Worm (Caenorhabditis elegans) whole organism, L2 larva: Measurements from ENCODE around the gene C15F1.2.

Experiments used
- F13H6.1 ChIP-seq: sonication (generic microtip); optimal IDR thresholded peaks from 2 replicates; lab custom pipeline; 2016; ENCODE audit warnings: missing genetic modification characterization, missing compliant biosample characterization
- blmp-1 ChIP-seq: sonication (generic microtip); optimal IDR thresholded peaks from 2 replicates; lab custom pipeline; 2017; ENCODE audit warnings: missing genetic modification characterization, mild to moderate bottlenecking, missing compliant biosample characterization, antibody characterized with exemption, moderate library complexity; ENCODE audit not compliant: insufficient read depth
- elt-1 ChIP-seq: fragments of 150-350 bp; optimal IDR thresholded peaks from 2 replicates; lab custom pipeline; 2014; ENCODE audit warnings: missing biosample characterization, missing genetic modification characterization
- nhr-77 ChIP-seq: fragments of 150-350 bp; optimal IDR thresholded peaks from 2 replicates; lab custom pipeline; 2014; ENCODE audit warnings: missing biosample characterization, missing genetic modification characterization
- skn-1 ChIP-seq: sonication (generic microtip); optimal IDR thresholded peaks from 2 replicates; lab custom pipeline; 2017; ENCODE audit warnings: missing biosample characterization, missing genetic modification characterization
- snpc-4 ChIP-seq: fragments of 150-350 bp; optimal IDR thresholded peaks from 2 replicates; lab custom pipeline; 2014; ENCODE audit warnings: missing biosample characterization, missing genetic modification characterization
- ztf-11 ChIP-seq: sonication (generic microtip); optimal IDR thresholded peaks from 2 replicates; lab custom pipeline; 2017; ENCODE audit warnings: missing biosample characterization, missing genetic modification characterization

- TF ChIP-seq F13H6.1 (no peak), nhr-77 (tag; lab: Kevin White, UChicago) (no peak), skn-1 (tag; lab: Kevin White, UChicago) (no peak), ztf-11 (tag; lab: Kevin White, UChicago) (no peak), snpc-4 (tag; lab: Kevin White, UChicago) (no peak), blmp-1 (tag; lab: Kevin White, UChicago) (no peak), elt-1 (tag; lab: Kevin White, UChicago) (no peak)
These were observed 58.0 kb downstream of the C15F1.2 start, which contains the start of gene cin-4 for ce11 chrII:7037659-7038342.
